Fruit fly (Drosophila melanogaster): ENCODE measurements around the gene puc.

- no peak for TF ChIP-seq Crg-1 (GFP tag; optimal IDR thresholded peaks at IDR 0.05)
- TF ChIP-seq CG1620 (GFP tag; optimal IDR thresholded peaks at IDR 0.05): no peak
- TF ChIP-seq CG7045 (GFP tag; optimal IDR thresholded peaks at IDR 0.05): no peak
- TF ChIP-seq Hr96 (GFP tag; optimal IDR thresholded peaks at IDR 0.05): no peak
Measured at dm6 chr3R:8149003-8149402, 43.9 kb downstream of the puc start.
